Comparison of ENCODE assay signal across 6 worm cellular contexts in the genomic region with DNA sequence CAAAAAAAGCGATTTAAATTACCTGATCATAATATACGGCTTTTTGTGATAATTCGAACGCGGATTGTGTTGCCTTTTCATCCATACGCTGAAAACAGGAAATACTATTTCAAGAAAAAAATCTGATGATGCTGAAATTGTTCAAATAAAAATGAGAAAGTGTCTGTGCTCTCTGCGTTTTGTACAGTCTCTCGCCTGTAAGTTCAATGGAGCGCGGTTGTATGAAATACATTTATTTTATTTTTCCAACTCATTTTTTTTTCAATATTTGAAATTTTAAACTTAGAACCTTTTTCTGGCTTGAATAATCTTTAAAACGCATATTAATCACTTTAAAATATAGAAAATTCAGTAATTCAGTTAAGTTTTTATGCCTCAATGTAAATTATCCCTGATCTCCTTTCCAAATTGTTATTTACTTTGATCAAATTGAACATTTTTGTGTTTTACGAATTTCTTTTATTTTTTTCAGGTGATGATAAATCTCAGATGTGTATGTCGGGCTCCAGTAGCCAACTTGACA.
TF ChIP-seq lines count a peak whose summit lies in the region.

A gene (minus strand): TSS at position 94 of the 523 bp plus-strand sequence.
A gene (plus strand): TSS at position 473 of the 523 bp plus-strand sequence.

TF ChIP-seq in whole organism, L1 larva, 84 proteins besides CTCF, POLR2A, EP300 and RAD21 (continues in another document):
- TF ChIP-seq snpc-4 (tag; optimal IDR thresholded peaks at IDR 0.05; lab: Kevin White, UChicago) = no peak
- TF ChIP-seq nhr-71 (tag; optimal IDR thresholded peaks at IDR 0.05; lab: Kevin White, UChicago) = peak; percentile 34
- no peak for TF ChIP-seq nhr-237 (tag; optimal IDR thresholded peaks at IDR 0.05; lab: Kevin White, UChicago)
- TF ChIP-seq dpl-1 (GFP tag; optimal IDR thresholded peaks at IDR 0.05; lab: Kevin White, UChicago) = peak; percentile 21 to 68 (median 46)
- TF ChIP-seq nhr-85 (tag; lab: Kevin White, UChicago) = no peak
- TF ChIP-seq mdl-1 (tag; optimal IDR thresholded peaks at IDR 0.05; lab: Kevin White, UChicago) = no peak
- peak; percentile 42 to 58 for TF ChIP-seq efl-1 (optimal IDR thresholded peaks at IDR 0.05; lab: Kevin White, UChicago)
- peak; percentile 59 to 93 for TF ChIP-seq efl-1 (GFP tag; optimal IDR thresholded peaks at IDR 0.05 in 1 of 2; lab: Kevin White, UChicago)
- no peak for TF ChIP-seq fkh-10 (GFP tag; optimal IDR thresholded peaks at IDR 0.05; lab: Kevin White, UChicago)
- TF ChIP-seq nhr-90 (tag; optimal IDR thresholded peaks at IDR 0.05; lab: Kevin White, UChicago; ENCODE audit: poor library complexity) = no peak
- no peak for TF ChIP-seq ama-1 (optimal IDR thresholded peaks at IDR 0.05; lab: Kevin White, UChicago)
- TF ChIP-seq ztf-4 (tag; optimal IDR thresholded peaks at IDR 0.05; lab: Kevin White, UChicago) = no peak
- TF ChIP-seq unc-86 (tag; optimal IDR thresholded peaks at IDR 0.05; lab: Kevin White, UChicago) = no peak
- TF ChIP-seq nhr-76 (tag; optimal IDR thresholded peaks at IDR 0.05; lab: Kevin White, UChicago) = no peak

TF ChIP-seq in whole organism, L2 larva, 48 proteins besides CTCF, POLR2A, EP300 and RAD21:
- TF ChIP-seq lsy-2 (tag; optimal IDR thresholded peaks at IDR 0.05; lab: Kevin White, UChicago) = peak in 1 of 2 experiments; percentile 59
- TF ChIP-seq nhr-25 (tag; optimal IDR thresholded peaks at IDR 0.05; lab: Kevin White, UChicago) = no peak
- peak; percentile 58 for TF ChIP-seq C34F6.9 (tag; optimal IDR thresholded peaks at IDR 0.05; lab: Kevin White, UChicago)
- TF ChIP-seq unc-55 (GFP tag; optimal IDR thresholded peaks at IDR 0.05; lab: Kevin White, UChicago) = peak; percentile 59
- peak; percentile 12 for TF ChIP-seq crh-2 (tag; optimal IDR thresholded peaks at IDR 0.05; lab: Kevin White, UChicago)
- TF ChIP-seq R02D3.7 (tag; optimal IDR thresholded peaks at IDR 0.05; lab: Kevin White, UChicago) = no peak
- TF ChIP-seq mab-5 (tag; optimal IDR thresholded peaks at IDR 0.05; lab: Kevin White, UChicago) = no peak
- no peak for TF ChIP-seq ztf-4 (tag; optimal IDR thresholded peaks at IDR 0.05; lab: Kevin White, UChicago)

TF ChIP-seq in whole organism, L3 larva, 47 proteins besides CTCF, POLR2A, EP300 and RAD21:
- peak; percentile 43 for TF ChIP-seq lin-15B (tag; optimal IDR thresholded peaks at IDR 0.05; lab: Kevin White, UChicago)
- TF ChIP-seq snpc-4 (tag; optimal IDR thresholded peaks at IDR 0.05; lab: Kevin White, UChicago) = no peak
- peak; percentile 12 for TF ChIP-seq nhr-23 (tag; optimal IDR thresholded peaks at IDR 0.05; lab: Kevin White, UChicago)
- TF ChIP-seq nhr-67 (tag; optimal IDR thresholded peaks at IDR 0.05; lab: Kevin White, UChicago) = no peak
- TF ChIP-seq nhr-28 (tag; optimal IDR thresholded peaks at IDR 0.05; lab: Kevin White, UChicago) = no peak
- no peak for TF ChIP-seq daf-12 (tag; optimal IDR thresholded peaks at IDR 0.05; lab: Kevin White, UChicago)
- no peak for TF ChIP-seq fos-1 (tag; optimal IDR thresholded peaks at IDR 0.05; lab: Kevin White, UChicago)
- TF ChIP-seq nfya-1 (tag; optimal IDR thresholded peaks at IDR 0.05; lab: Kevin White, UChicago; ENCODE audit: insufficient read depth) = peak; percentile 53
- TF ChIP-seq unc-62 (GFP tag; optimal IDR thresholded peaks at IDR 0.05; lab: Kevin White, UChicago) = no peak

TF ChIP-seq in whole organism, L4 larva, 104 proteins besides CTCF, POLR2A, EP300 and RAD21 (continues in another document):
- TF ChIP-seq zip-2 (tag; optimal IDR thresholded peaks at IDR 0.05; lab: Kevin White, UChicago) (no peak), dpl-1 (GFP tag; optimal IDR thresholded peaks at IDR 0.05; lab: Kevin White, UChicago) (peak; percentile 22), aha-1 (tag; lab: Kevin White, UChicago) (peak; percentile 33), daf-8 (GFP tag; IDR thresholded peaks at IDR 0.05; lab: Robert Waterston, UW) (no peak), mes-2 (tag; optimal IDR thresholded peaks at IDR 0.05; lab: Kevin White, UChicago; ENCODE audit: poor library complexity, severe bottlenecking) (peak; percentile 72), lsy-2 (tag; optimal IDR thresholded peaks at IDR 0.05; lab: Kevin White, UChicago) (peak in 1 of 2 experiments; percentile 55), ceh-44 (GFP tag; IDR thresholded peaks at IDR 0.05; lab: Robert Waterston, UW) (no peak), spr-3 (GFP tag; optimal IDR thresholded peaks at IDR 0.05; lab: Kevin White, UChicago) (no peak), fkh-10 (GFP tag; optimal IDR thresholded peaks at IDR 0.05; lab: Kevin White, UChicago) (no peak), lin-38 (GFP tag; IDR thresholded peaks at IDR 0.05; lab: Robert Waterston, UW) (peak; percentile 82), sdz-12 (GFP tag; optimal IDR thresholded peaks at IDR 0.05; lab: Kevin White, UChicago) (no peak), F49E8.2 (tag; optimal IDR thresholded peaks at IDR 0.05; lab: Kevin White, UChicago; ENCODE audit: borderline replicate concordance) (no peak), ceh-82 (tag; optimal IDR thresholded peaks at IDR 0.05; lab: Kevin White, UChicago) (no peak), nhr-102 (tag; optimal IDR thresholded peaks at IDR 0.05; lab: Kevin White, UChicago) (no peak), ZK337.2 (GFP tag; IDR thresholded peaks at IDR 0.05; lab: Robert Waterston, UW) (no peak), nhr-28 (tag; optimal IDR thresholded peaks at IDR 0.05; lab: Kevin White, UChicago) (peak; percentile 2), egl-43 (GFP tag; IDR thresholded peaks at IDR 0.05; lab: Robert Waterston, UW) (no peak), daf-16 (GFP tag; optimal IDR thresholded peaks at IDR 0.05; lab: Kevin White, UChicago) (no peak), daf-16 (tag; optimal IDR thresholded peaks at IDR 0.05; lab: Kevin White, UChicago) (no peak), saeg-2 (GFP tag; IDR thresholded peaks at IDR 0.05; lab: Robert Waterston, UW) (no peak)

TF ChIP-seq in whole organism, late embryonic, 69 proteins besides CTCF, POLR2A, EP300 and RAD21:
- peak; percentile 18 for TF ChIP-seq unc-42 (tag; optimal IDR thresholded peaks at IDR 0.05; lab: Kevin White, UChicago)
- TF ChIP-seq sox-4 (tag; optimal IDR thresholded peaks at IDR 0.05; lab: Kevin White, UChicago) = no peak
TF ChIP-seq in whole organism, late embryonic: peak in this region for 1.

TF ChIP-seq in whole organism, young adult, 124 proteins besides CTCF, POLR2A, EP300 and RAD21:
- TF ChIP-seq egrh-3 (GFP tag; IDR thresholded peaks at IDR 0.05; lab: Robert Waterston, UW) (no peak), mcd-1 (GFP tag; IDR thresholded peaks at IDR 0.05; lab: Robert Waterston, UW) (peak; percentile 51; the same call in 1 of the 2 replicates), C06A6.2 (GFP tag; conservative IDR thresholded peaks at IDR 0.05; lab: Robert Waterston, UW) (no peak), die-1 (tag; optimal IDR thresholded peaks at IDR 0.05; lab: Kevin White, UChicago) (no peak), ceh-27 (GFP tag; optimal IDR thresholded peaks at IDR 0.05; lab: Kevin White, UChicago) (no peak), rcor-1 (GFP tag; IDR thresholded peaks at IDR 0.05; lab: Robert Waterston, UW) (no peak), Y67H2A.10 (GFP tag; conservative IDR thresholded peaks at IDR 0.05; lab: Robert Waterston, UW) (no peak), attf-6 (GFP tag; IDR thresholded peaks at IDR 0.05; lab: Robert Waterston, UW) (no peak), hlh-12 (tag; optimal IDR thresholded peaks at IDR 0.05; lab: Kevin White, UChicago) (no peak), hlh-26 (GFP tag; conservative IDR thresholded peaks at IDR 0.05; lab: Robert Waterston, UW) (no peak), nhr-27 (tag; optimal IDR thresholded peaks at IDR 0.05; lab: Kevin White, UChicago) (no peak), nfya-1 (tag; optimal IDR thresholded peaks at IDR 0.05; lab: Kevin White, UChicago; ENCODE audit: borderline replicate concordance, insufficient read depth) (no peak), hmg-1.2 (GFP tag; IDR thresholded peaks at IDR 0.05; lab: Robert Waterston, UW) (peak; percentile 96), ztf-3 (GFP tag; optimal IDR thresholded peaks at IDR 0.05; lab: Kevin White, UChicago) (no peak), efl-1 (GFP tag; optimal IDR thresholded peaks at IDR 0.05; lab: Kevin White, UChicago) (no peak), F55B11.4 (tag; optimal IDR thresholded peaks at IDR 0.05; lab: Kevin White, UChicago; ENCODE audit: borderline replicate concordance, insufficient read depth) (no peak), ceh-40 (GFP tag; IDR thresholded peaks at IDR 0.05; lab: Robert Waterston, UW) (no peak), ekl-4 (GFP tag; IDR thresholded peaks at IDR 0.05; lab: Robert Waterston, UW) (no peak), lsl-1 (GFP tag; optimal IDR thresholded peaks at IDR 0.05; lab: Kevin White, UChicago) (peak; percentile 24), F33H1.4 (GFP tag; IDR thresholded peaks at IDR 0.05; lab: Robert Waterston, UW) (peak; percentile 14; the same call in 1 of the 2 replicates), akir-1 (GFP tag; optimal IDR thresholded peaks at IDR 0.05; lab: Kevin White, UChicago) (no peak), ztf-28 (GFP tag; IDR thresholded peaks at IDR 0.05; lab: Robert Waterston, UW) (no peak)
